Fruit fly (Drosophila melanogaster) whole organism: ENCODE data around the gene CG5435.

Source experiments
- CG8478 ChIP-seq: fragments of >200 bp; optimal IDR thresholded peaks from 2 replicates; lab custom pipeline; 2018; ENCODE audit warnings: inconsistent platforms
- Dll ChIP-seq: fragments of >200 bp; optimal IDR thresholded peaks from 2 replicates; lab custom pipeline; 2017
- EcR ChIP-seq, 2 experiments: fragments of >200 bp; optimal IDR thresholded peaks; 2 replicates each; lab custom pipeline; 2017; ENCODE audit warnings: missing biosample characterization in 2 of 2, missing genetic modification characterization in 2 of 2, missing genetic modification reagents in 2 of 2
- pan ChIP-seq: fragments of >200 bp; optimal IDR thresholded peaks from 2 replicates; lab custom pipeline; 2017
- psq ChIP-seq: fragments of >200 bp; optimal IDR thresholded peaks from 2 replicates; lab custom pipeline; 2017
- usp ChIP-seq: fragments of >200 bp; optimal IDR thresholded peaks from 2 replicates; lab custom pipeline; 2017; ENCODE audit warnings: missing biosample characterization, missing genetic modification characterization, mixed read lengths

DNA sequence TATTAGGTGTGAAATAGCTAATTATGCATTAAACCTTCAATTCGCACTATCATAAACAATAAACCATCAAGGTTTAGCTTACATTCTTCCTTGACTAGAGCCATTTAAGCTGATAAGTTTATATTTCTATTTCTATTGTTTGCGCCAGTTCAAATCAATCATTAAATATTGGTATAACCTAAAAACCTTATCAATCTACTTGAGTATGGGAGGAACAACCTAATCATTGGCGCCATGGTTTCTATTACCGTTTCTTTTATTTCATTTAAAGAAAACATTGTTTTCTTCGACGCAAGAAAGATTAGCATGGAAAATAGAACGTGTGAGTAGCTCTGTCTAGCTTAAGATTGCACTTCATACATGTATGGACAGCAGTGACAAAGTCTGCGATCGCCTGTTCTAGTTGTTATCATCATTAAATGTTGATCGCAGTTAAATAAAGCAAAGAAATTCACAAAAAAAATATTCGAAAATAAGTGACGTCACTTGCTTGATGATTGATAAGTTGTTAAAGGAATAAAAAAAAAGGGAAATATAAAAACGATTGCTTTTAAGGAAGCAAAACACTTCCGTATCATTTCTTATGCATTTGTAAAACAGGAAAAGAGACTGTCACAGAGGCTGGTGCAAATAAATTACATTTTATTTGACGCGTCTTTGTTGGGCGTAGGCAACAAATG is 43.7 kb upstream of the CG5435 start:
- no peak for TF ChIP-seq psq (lab: Kevin White, UChicago)
- no peak for TF ChIP-seq CG8478 (lab: Kevin White, UChicago)
- no peak for TF ChIP-seq usp (GFP tag; lab: Kevin White, UChicago)
- no peak for TF ChIP-seq Dll (lab: Kevin White, UChicago)
- TF ChIP-seq pan (lab: Kevin White, UChicago): no peak
- TF ChIP-seq EcR (GFP tag; optimal IDR thresholded peaks at IDR 0.05; lab: Kevin White, UChicago): no peak
